Fruit fly (Drosophila melanogaster) Kc167 (cell line): Measurements from ENCODE around the gene CG13841.

Experiments
- Myc ChIP-seq: fragments of >200 bp; optimal IDR thresholded peaks from 2 replicates; lab custom pipeline; 2017; ENCODE audit warnings: missing external identifiers
- Sin3A ChIP-seq: fragments of >200 bp; optimal IDR thresholded peaks from 2 replicates; lab custom pipeline; 2018; ENCODE audit warnings: missing external identifiers
- h ChIP-seq: fragments of >200 bp; optimal IDR thresholded peaks from 3 replicates; lab custom pipeline; 2018; ENCODE audit warnings: missing external identifiers
- insv ChIP-seq: fragments of >200 bp; optimal IDR thresholded peaks from 3 replicates; lab custom pipeline; 2018; ENCODE audit warnings: missing external identifiers
- psq ChIP-seq: fragments of >200 bp; optimal IDR thresholded peaks from 2 replicates; lab custom pipeline; 2017; ENCODE audit warnings: missing external identifiers
- ttk ChIP-seq: sonication (Bioruptor generic); optimal IDR thresholded peaks from 2 replicates; lab custom pipeline; 2017; ENCODE audit warnings: missing external identifiers

CG13841 gene

dm6 chr3R:22733751-22734150 is 33.7 kb downstream of the CG13841 start, which contains the start of gene Takl2:
Gene Takl2, minus strand, starts transcription at chr3R:22733851.
- TF ChIP-seq psq (lab: Kevin White, UChicago): no peak
- no peak for TF ChIP-seq Myc (lab: Kevin White, UChicago)
- TF ChIP-seq h: no peak
- TF ChIP-seq Sin3A (lab: Kevin White, UChicago): no peak
- TF ChIP-seq insv: no peak
- no peak for TF ChIP-seq ttk (lab: Kevin White, UChicago)

- TF ChIP-seq Myc (lab: Kevin White, UChicago): no peak
- TF ChIP-seq h: no peak
- no peak for TF ChIP-seq ttk (lab: Kevin White, UChicago)
- no peak for TF ChIP-seq psq (lab: Kevin White, UChicago)
- TF ChIP-seq Sin3A (lab: Kevin White, UChicago): no peak
- no peak for TF ChIP-seq insv
Measured at dm6 chr3R:22732995-22733394, 34.5 kb downstream of the CG13841 start.

- no peak for TF ChIP-seq psq (lab: Kevin White, UChicago)
- no peak for TF ChIP-seq Myc (lab: Kevin White, UChicago)
- TF ChIP-seq h: no peak
- no peak for TF ChIP-seq insv
- TF ChIP-seq ttk (lab: Kevin White, UChicago): no peak
- TF ChIP-seq Sin3A (lab: Kevin White, UChicago): no peak
Measured at dm6 chr3R:22727857-22728256, 39.6 kb downstream of the CG13841 start.

- TF ChIP-seq Sin3A (lab: Kevin White, UChicago): no peak
- no peak for TF ChIP-seq insv
- no peak for TF ChIP-seq ttk (lab: Kevin White, UChicago)
- no peak for TF ChIP-seq Myc (lab: Kevin White, UChicago)
- TF ChIP-seq psq (lab: Kevin White, UChicago): no peak
- TF ChIP-seq h: no peak
Measured at dm6 chr3R:22727456-22727833, 40.1 kb downstream of the CG13841 start.

- TF ChIP-seq Sin3A (lab: Kevin White, UChicago): no peak
- TF ChIP-seq ttk (lab: Kevin White, UChicago): no peak
- TF ChIP-seq h: no peak
- no peak for TF ChIP-seq psq (lab: Kevin White, UChicago)
- no peak for TF ChIP-seq insv
- TF ChIP-seq Myc (lab: Kevin White, UChicago): no peak
Measured at dm6 chr3R:22726771-22727455, 40.6 kb downstream of the CG13841 start, which contains the start of gene CG45049. Gene CG45049, plus strand, starts transcription at chr3R:22726967.

dm6 chr3R:22726031-22726770 is 41.3 kb downstream of the CG13841 start, which contains the start of gene RNF220:
Gene RNF220, minus strand, starts transcription at chr3R:22726414.
- no peak for TF ChIP-seq h
- peak; percentile 73 for TF ChIP-seq psq (lab: Kevin White, UChicago)
- no peak for TF ChIP-seq ttk (lab: Kevin White, UChicago)
- TF ChIP-seq insv: no peak
- TF ChIP-seq Myc (lab: Kevin White, UChicago): no peak

DNA sequence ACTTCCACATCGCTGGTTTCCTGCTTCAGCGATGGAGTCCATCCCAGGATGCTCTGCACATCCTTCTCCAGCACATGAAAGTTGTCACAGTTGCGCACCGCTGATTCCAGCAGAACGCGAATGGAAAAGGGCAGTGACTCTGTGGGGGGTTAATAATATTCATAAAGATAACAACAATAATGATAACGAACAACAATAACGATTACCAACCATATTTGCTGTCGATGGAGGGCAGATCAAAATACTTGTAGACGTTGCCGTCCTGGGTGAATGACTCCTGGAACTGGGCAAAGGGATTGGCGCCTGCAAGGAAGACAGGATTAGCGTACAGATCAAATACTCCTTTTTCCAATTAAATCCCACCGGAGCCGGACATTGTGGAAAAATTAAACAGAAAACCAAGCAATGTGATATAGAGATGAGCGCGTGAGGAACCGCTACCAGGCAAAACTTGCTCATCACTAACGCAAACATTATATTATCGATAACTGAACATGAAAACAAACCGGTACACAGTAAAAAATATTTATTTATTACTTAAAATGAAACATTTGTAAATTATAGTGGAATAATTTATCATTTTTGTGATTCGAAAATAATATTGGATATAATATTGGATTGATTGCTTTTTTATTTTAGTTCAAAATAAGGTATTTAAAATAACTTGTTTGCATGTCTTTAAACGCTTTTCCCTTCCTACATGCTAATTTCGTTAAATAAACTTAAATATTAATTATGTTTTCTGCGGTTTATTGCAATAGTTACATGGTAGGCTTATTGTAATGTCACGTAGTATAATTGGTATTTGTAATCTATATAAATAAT is 43.1 kb downstream of the CG13841 start, which contains the start of gene Irp-1A:
Gene Irp-1A (minus strand): TSS at position 439 of the 825 bp plus-strand sequence.
- TF ChIP-seq psq (lab: Kevin White, UChicago): no peak
- no peak for TF ChIP-seq ttk (lab: Kevin White, UChicago)
- no peak for TF ChIP-seq Sin3A (lab: Kevin White, UChicago)
- no peak for TF ChIP-seq Myc (lab: Kevin White, UChicago)
- no peak for TF ChIP-seq h
- no peak for TF ChIP-seq insv

- TF ChIP-seq psq (lab: Kevin White, UChicago): peak; percentile 23
- no peak for TF ChIP-seq Myc (lab: Kevin White, UChicago)
- TF ChIP-seq Sin3A (lab: Kevin White, UChicago): no peak
- TF ChIP-seq h: no peak
Measured at dm6 chr3R:22720808-22721306, 46.6 kb downstream of the CG13841 start, which contains the start of gene wge. Gene wge, minus strand, starts transcription at chr3R:22721150.

- TF ChIP-seq Sin3A (lab: Kevin White, UChicago) (no peak), psq (lab: Kevin White, UChicago) (no peak), ttk (lab: Kevin White, UChicago) (no peak), Myc (lab: Kevin White, UChicago) (no peak), h (no peak), insv (no peak)
Measured at dm6 chr3R:22719607-22719949, 47.9 kb downstream of the CG13841 start.

DNA sequence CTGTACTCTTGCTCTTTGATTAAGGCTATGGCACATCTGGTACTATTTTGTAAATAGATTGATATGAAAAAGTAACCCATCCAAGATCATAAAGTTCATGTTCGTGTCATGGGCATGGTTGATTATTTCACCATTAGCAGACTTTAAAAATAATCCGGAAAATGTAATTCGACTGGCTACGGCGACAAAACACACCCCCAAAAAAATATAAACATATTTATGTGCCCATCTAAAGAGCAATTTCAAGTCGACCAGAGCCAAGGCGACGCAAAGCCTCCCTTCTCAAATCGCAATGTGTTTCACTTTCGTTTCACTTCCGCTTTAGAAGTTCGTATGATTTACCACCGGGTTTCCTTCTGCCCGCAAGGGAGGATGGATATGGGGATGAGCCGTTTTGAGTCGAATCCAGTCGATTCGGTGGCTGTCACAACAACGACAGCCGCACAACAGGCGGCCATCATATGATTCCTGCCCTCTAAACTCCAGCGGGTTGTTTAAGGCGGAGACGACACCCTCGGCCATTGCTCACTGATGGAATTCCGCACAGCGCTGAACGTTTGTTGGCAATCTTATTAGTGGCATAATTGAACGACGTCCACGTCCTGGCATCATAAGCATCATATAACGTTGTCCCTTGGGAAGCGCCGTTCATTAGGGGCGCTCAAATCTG is 48.4 kb downstream of the CG13841 start:
- TF ChIP-seq Sin3A (lab: Kevin White, UChicago): no peak
- TF ChIP-seq Myc (lab: Kevin White, UChicago): no peak
- no peak for TF ChIP-seq h
- TF ChIP-seq insv: no peak
- no peak for TF ChIP-seq psq (lab: Kevin White, UChicago)

- TF ChIP-seq h (no peak), insv (no peak), Sin3A (lab: Kevin White, UChicago) (no peak), Myc (lab: Kevin White, UChicago) (no peak), ttk (lab: Kevin White, UChicago) (no peak), psq (lab: Kevin White, UChicago) (no peak)
Measured at dm6 chr3R:22718401-22718800, 49.1 kb downstream of the CG13841 start.
